Worm (Caenorhabditis elegans) whole organism, L2 larva: ENCODE results near the gene K02D10.3.

ENCODE experiments used
- C34F6.9 ChIP-seq: fragments of 150-350 bp; optimal IDR thresholded peaks from 2 replicates; lab custom pipeline; 2014; ENCODE audit warnings: missing biosample characterization, missing genetic modification characterization
- F13H6.1 ChIP-seq: sonication (generic microtip); optimal IDR thresholded peaks from 2 replicates; lab custom pipeline; 2016; ENCODE audit warnings: missing genetic modification characterization, missing compliant biosample characterization
- R02D3.7 ChIP-seq: fragments of 150-350 bp; optimal IDR thresholded peaks from 2 replicates; lab custom pipeline; 2014; ENCODE audit warnings: missing biosample characterization, missing genetic modification characterization
- Y55F3AM.14 ChIP-seq: fragments of 200-800 bp; sonication (Bioruptor generic); optimal IDR thresholded peaks from 2 replicates; lab custom pipeline; 2018; ENCODE audit warnings: mild to moderate bottlenecking, missing genetic modification characterization, missing compliant biosample characterization
- ZK546.5 ChIP-seq: sonication (generic microtip); optimal IDR thresholded peaks from 2 replicates; lab custom pipeline; 2017; ENCODE audit warnings: missing biosample characterization, missing genetic modification characterization
- alr-1 ChIP-seq: fragments of 150-350 bp; optimal IDR thresholded peaks from 2 replicates; lab custom pipeline; 2014; ENCODE audit warnings: missing biosample characterization, missing genetic modification characterization
- aly-2 ChIP-seq: fragments of 150-350 bp; optimal IDR thresholded peaks from 2 replicates; lab custom pipeline; 2014; ENCODE audit warnings: missing biosample characterization, missing genetic modification characterization
- ama-1 ChIP-seq: fragments of 150-350 bp; optimal IDR thresholded peaks from 2 replicates; lab custom pipeline; 2018; ENCODE audit warnings: inconsistent platforms
- blmp-1 ChIP-seq: sonication (generic microtip); optimal IDR thresholded peaks from 2 replicates; lab custom pipeline; 2017; ENCODE audit warnings: missing genetic modification characterization, mild to moderate bottlenecking, missing compliant biosample characterization, antibody characterized with exemption, moderate library complexity; ENCODE audit not compliant: insufficient read depth
- crh-2 ChIP-seq: sonication (generic microtip); optimal IDR thresholded peaks from 2 replicates; lab custom pipeline; 2017; ENCODE audit warnings: missing biosample characterization, missing genetic modification characterization
- dmd-4 ChIP-seq: sonication (generic microtip); optimal IDR thresholded peaks from 2 replicates; lab custom pipeline; 2017; ENCODE audit warnings: missing biosample characterization, missing genetic modification characterization
- elt-3 ChIP-seq: sonication (generic microtip); optimal IDR thresholded peaks from 2 replicates; lab custom pipeline; 2017; ENCODE audit warnings: missing biosample characterization, missing genetic modification characterization
- fos-1 ChIP-seq: fragments of 150-350 bp; optimal IDR thresholded peaks from 2 replicates; lab custom pipeline; 2014; ENCODE audit warnings: missing biosample characterization, missing genetic modification characterization
- gmeb-1 ChIP-seq: fragments of 150-350 bp; optimal IDR thresholded peaks from 2 replicates; lab custom pipeline; 2014; ENCODE audit warnings: missing biosample characterization, missing genetic modification characterization
- lin-11 ChIP-seq: fragments of 150-350 bp; sonication (generic microtip); optimal IDR thresholded peaks from 2 replicates; lab custom pipeline; 2014; ENCODE audit warnings: missing biosample characterization, missing genetic modification characterization, inconsistent platforms, mixed read lengths
- lin-13 ChIP-seq: fragments of 150-350 bp; optimal IDR thresholded peaks from 2 replicates; lab custom pipeline; 2014; ENCODE audit warnings: missing biosample characterization, missing genetic modification reagents, missing genetic modification characterization
- lin-39 ChIP-seq: fragments of 150-350 bp; optimal IDR thresholded peaks from 2 replicates; lab custom pipeline; 2014; ENCODE audit warnings: missing biosample characterization, missing genetic modification reagents, missing genetic modification characterization
- lsy-2 ChIP-seq, 2 experiments: fragments of 150-350 bp in 1 of 2; sonication (generic microtip) in 1 of 2; optimal IDR thresholded peaks; 2 replicates each; lab custom pipeline; 2014 to 2017; ENCODE audit warnings: missing biosample characterization in 2 of 2, missing genetic modification characterization in 2 of 2
- mdl-1 ChIP-seq, 2 experiments: fragments of 150-350 bp in 1 of 2; sonication (generic microtip) in 1 of 2; optimal IDR thresholded peaks; 2 replicates each; lab custom pipeline; 2017; ENCODE audit warnings: missing biosample characterization in 2 of 2, missing genetic modification characterization in 2 of 2
- nhr-10 ChIP-seq: sonication (generic microtip); optimal IDR thresholded peaks from 2 replicates; lab custom pipeline; 2017; ENCODE audit warnings: missing biosample characterization, missing genetic modification characterization
- nhr-11 ChIP-seq: fragments of 150-350 bp; optimal IDR thresholded peaks from 2 replicates; lab custom pipeline; 2014; ENCODE audit warnings: missing biosample characterization, missing genetic modification characterization
- nhr-12 ChIP-seq: fragments of 150-350 bp; optimal IDR thresholded peaks from 2 replicates; lab custom pipeline; 2014; ENCODE audit warnings: missing biosample characterization, missing genetic modification characterization
- nhr-129 ChIP-seq: fragments of 150-350 bp; optimal IDR thresholded peaks from 2 replicates; lab custom pipeline; 2014; ENCODE audit warnings: missing biosample characterization, missing genetic modification characterization
- nhr-23 ChIP-seq: fragments of 150-350 bp; optimal IDR thresholded peaks from 2 replicates; lab custom pipeline; 2014; ENCODE audit warnings: missing biosample characterization, missing genetic modification reagents, missing genetic modification characterization
- nhr-237 ChIP-seq: fragments of 150-350 bp; optimal IDR thresholded peaks from 2 replicates; lab custom pipeline; 2014; ENCODE audit warnings: missing biosample characterization, missing genetic modification characterization
- nhr-25 ChIP-seq: fragments of 150-350 bp; sonication (generic microtip); optimal IDR thresholded peaks from 3 replicates; lab custom pipeline; 2014; ENCODE audit warnings: missing biosample characterization, missing genetic modification characterization
- nhr-6 ChIP-seq: fragments of 150-350 bp; optimal IDR thresholded peaks from 2 replicates; lab custom pipeline; 2014; ENCODE audit warnings: missing biosample characterization, missing genetic modification characterization
- peb-1 ChIP-seq: fragments of 150-350 bp; optimal IDR thresholded peaks from 2 replicates; lab custom pipeline; 2014; ENCODE audit warnings: missing biosample characterization, missing genetic modification characterization
- sem-4 ChIP-seq: fragments of 150-350 bp; optimal IDR thresholded peaks from 2 replicates; lab custom pipeline; 2014; ENCODE audit warnings: missing biosample characterization, missing genetic modification reagents, missing genetic modification characterization
- skn-1 ChIP-seq: sonication (generic microtip); optimal IDR thresholded peaks from 2 replicates; lab custom pipeline; 2017; ENCODE audit warnings: missing biosample characterization, missing genetic modification characterization
- sma-3 ChIP-seq: sonication (generic microtip); optimal IDR thresholded peaks from 2 replicates; lab custom pipeline; 2016; ENCODE audit warnings: missing genetic modification reagents, missing genetic modification characterization, missing compliant biosample characterization
- sma-9 ChIP-seq, 2 experiments: fragments of 150-350 bp in 1 of 2; sonication (generic microtip) in 1 of 2; optimal IDR thresholded peaks; 2 replicates each; lab custom pipeline; 2014 to 2016; ENCODE audit warnings: missing genetic modification characterization in 2 of 2, mild to moderate bottlenecking in 1 of 2, missing biosample characterization in 1 of 2, missing compliant biosample characterization in 1 of 2, missing genetic modification reagents in 1 of 2, moderate library complexity in 1 of 2
- snpc-4 ChIP-seq: fragments of 150-350 bp; optimal IDR thresholded peaks from 2 replicates; lab custom pipeline; 2014; ENCODE audit warnings: missing biosample characterization, missing genetic modification characterization
- unc-55 ChIP-seq: fragments of 150-350 bp; sonication (generic microtip); optimal IDR thresholded peaks from 3 replicates; lab custom pipeline; 2014; ENCODE audit warnings: missing biosample characterization, missing genetic modification reagents, missing genetic modification characterization
- unc-62 ChIP-seq: fragments of 150-350 bp; optimal IDR thresholded peaks from 2 replicates; lab custom pipeline; 2014; ENCODE audit warnings: missing biosample characterization, missing genetic modification reagents, missing genetic modification characterization
- zag-1 ChIP-seq: fragments of 150-350 bp; optimal IDR thresholded peaks from 2 replicates; lab custom pipeline; 2014; ENCODE audit warnings: missing biosample characterization, missing genetic modification characterization
- ztf-1 ChIP-seq: fragments of 200-800 bp; sonication (Bioruptor generic); conservative IDR thresholded peaks from 2 replicates; pipeline ENCODE4 v1.3.6; 2022; ENCODE audit warnings: missing genetic modification characterization, missing compliant biosample characterization
- ztf-4 ChIP-seq: fragments of 150-350 bp; optimal IDR thresholded peaks from 2 replicates; lab custom pipeline; 2014; ENCODE audit warnings: missing biosample characterization, missing genetic modification characterization

Gene K02D10.3

DNA sequence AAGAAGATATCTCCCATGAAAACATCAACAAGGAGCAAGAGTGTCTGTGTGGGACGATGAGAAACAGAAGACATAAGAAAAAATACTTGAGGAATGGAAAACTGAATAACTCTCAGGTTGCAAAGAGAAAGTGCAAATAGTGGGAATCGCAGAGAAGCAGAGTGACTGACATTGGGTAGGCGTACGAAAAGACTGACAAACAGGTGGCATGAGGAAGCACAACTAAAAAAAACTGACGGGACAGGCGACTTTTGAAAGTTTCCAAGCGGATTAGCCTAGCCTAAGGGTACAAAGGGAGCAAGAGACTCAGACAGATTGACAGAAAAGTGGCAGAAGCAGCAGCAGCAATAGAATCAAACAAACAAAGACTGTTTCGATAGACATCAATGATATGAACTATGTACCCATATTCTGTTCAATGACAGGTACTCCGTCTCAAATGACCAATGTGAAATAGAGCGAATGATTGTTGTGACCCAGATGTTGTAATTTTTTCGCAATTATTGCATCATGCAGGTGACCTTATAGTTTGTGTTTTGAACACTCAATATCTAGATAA, 37.3 kb downstream of the K02D10.3 start:
- TF ChIP-seq lsy-2 (tag; optimal IDR thresholded peaks at IDR 0.05; lab: Kevin White, UChicago) (peak in 1 of 2 experiments; percentile 32), lin-39 (tag; lab: Kevin White, UChicago) (no peak), ztf-4 (tag; lab: Kevin White, UChicago) (peak; percentile 57), crh-2 (peak; percentile 40), fos-1 (tag; lab: Kevin White, UChicago) (peak; percentile 26), nhr-25 (tag; lab: Kevin White, UChicago) (peak; percentile 61), C34F6.9 (tag; lab: Kevin White, UChicago) (peak; percentile 34), nhr-129 (tag; lab: Kevin White, UChicago) (peak; percentile 98), sma-9 (GFP tag; optimal IDR thresholded peaks at IDR 0.05; lab: Kevin White, UChicago) (peak; percentile 70), sma-9 (tag; optimal IDR thresholded peaks at IDR 0.05; lab: Kevin White, UChicago) (no peak), unc-55 (GFP tag; lab: Kevin White, UChicago) (peak; percentile 35), F13H6.1 (tag; lab: Kevin White, UChicago) (peak; percentile 86), nhr-6 (tag; lab: Kevin White, UChicago) (peak; percentile 32), peb-1 (tag; lab: Kevin White, UChicago) (no peak), elt-3 (tag; lab: Kevin White, UChicago) (no peak), blmp-1 (tag; lab: Kevin White, UChicago) (peak; percentile 32), nhr-23 (tag; lab: Kevin White, UChicago) (no peak)

DNA sequence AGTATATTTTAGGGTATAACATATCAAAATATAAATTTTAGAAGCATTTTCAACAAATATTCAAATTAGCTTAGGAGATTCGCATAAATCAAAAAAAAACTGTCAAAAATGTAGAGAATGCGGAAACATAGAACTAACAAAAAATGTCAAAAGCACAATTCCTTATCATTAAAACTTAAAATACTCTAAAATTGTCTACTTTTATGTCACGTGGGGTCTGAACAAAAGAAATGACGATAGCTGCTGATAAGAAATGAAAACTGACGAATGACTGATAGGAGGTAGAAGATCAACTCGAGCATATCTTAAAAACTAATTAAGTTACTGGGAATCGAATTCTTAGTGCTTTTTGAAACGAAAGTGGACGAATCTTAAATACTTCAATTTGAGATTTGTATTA, 38.1 kb downstream of the K02D10.3 start:
- TF ChIP-seq nhr-10 (tag; lab: Kevin White, UChicago) (no peak), F13H6.1 (tag; lab: Kevin White, UChicago) (no peak), gmeb-1 (tag; lab: Kevin White, UChicago) (peak; percentile 57), nhr-12 (tag; lab: Kevin White, UChicago) (no peak), sma-9 (GFP tag; optimal IDR thresholded peaks at IDR 0.05; lab: Kevin White, UChicago) (peak; percentile 94), sma-9 (tag; optimal IDR thresholded peaks at IDR 0.05; lab: Kevin White, UChicago) (no peak), snpc-4 (tag; lab: Kevin White, UChicago) (no peak), nhr-237 (tag; lab: Kevin White, UChicago) (no peak), C34F6.9 (tag; lab: Kevin White, UChicago) (no peak), unc-62 (GFP tag; lab: Kevin White, UChicago) (no peak), sem-4 (tag; lab: Kevin White, UChicago) (no peak), R02D3.7 (tag; lab: Kevin White, UChicago) (no peak), nhr-129 (tag; lab: Kevin White, UChicago) (no peak), alr-1 (no peak), dmd-4 (tag; lab: Kevin White, UChicago) (no peak), nhr-6 (tag; lab: Kevin White, UChicago) (no peak), fos-1 (tag; lab: Kevin White, UChicago) (peak; percentile 61), mdl-1 (tag; optimal IDR thresholded peaks at IDR 0.05; lab: Kevin White, UChicago) (peak; percentile 34 to 56), lin-13 (GFP tag; lab: Kevin White, UChicago) (no peak), ama-1 (lab: Kevin White, UChicago) (no peak), ztf-1 (GFP tag; lab: Robert Waterston, UW) (no peak), lsy-2 (tag; optimal IDR thresholded peaks at IDR 0.05; lab: Kevin White, UChicago) (no peak), lin-11 (tag; lab: Kevin White, UChicago) (no peak), skn-1 (tag; lab: Kevin White, UChicago) (no peak), crh-2 (peak; percentile 43), ZK546.5 (tag; lab: Kevin White, UChicago) (no peak), zag-1 (tag; lab: Kevin White, UChicago) (no peak), sma-3 (GFP tag; lab: Kevin White, UChicago) (no peak), Y55F3AM.14 (GFP tag; lab: Kevin White, UChicago) (no peak), aly-2 (tag; lab: Kevin White, UChicago) (no peak), nhr-11 (tag; lab: Kevin White, UChicago) (no peak), unc-55 (GFP tag; lab: Kevin White, UChicago) (no peak)
